Fruit fly (Drosophila melanogaster) whole organism, prepupa: ENCODE data around the gene sif.

Source experiments
- Blimp-1 ChIP-seq: fragments of 200-800 bp; sonication (Bioruptor generic); optimal IDR thresholded peaks from 3 replicates; lab custom pipeline; 2017; ENCODE audit warnings: missing biosample characterization, missing genetic modification characterization, mild to moderate bottlenecking, moderate library complexity, missing genetic modification reagents
- CG11902 ChIP-seq: fragments of 200-800 bp; sonication (Bioruptor generic); optimal IDR thresholded peaks from 3 replicates; lab custom pipeline; 2016; ENCODE audit warnings: missing biosample characterization, missing genetic modification characterization
- CG31627 ChIP-seq: fragments of 200-800 bp; sonication (Bioruptor generic); optimal IDR thresholded peaks from 3 replicates; lab custom pipeline; 2016; ENCODE audit warnings: missing biosample characterization, missing genetic modification characterization
- CG9139 ChIP-seq: fragments of 200-800 bp; sonication (Bioruptor generic); optimal IDR thresholded peaks from 3 replicates; lab custom pipeline; 2017; ENCODE audit warnings: missing biosample characterization, mild to moderate bottlenecking, missing genetic modification characterization
- Lpt ChIP-seq: fragments of 200-800 bp; sonication (Bioruptor generic); optimal IDR thresholded peaks from 3 replicates; lab custom pipeline; 2016; ENCODE audit warnings: missing biosample characterization, missing genetic modification characterization
- OdsH ChIP-seq: fragments of 200-800 bp; sonication (Bioruptor generic); optimal IDR thresholded peaks from 3 replicates; lab custom pipeline; 2016; ENCODE audit warnings: missing biosample characterization, missing genetic modification characterization
- Smox ChIP-seq: fragments of 200-800 bp; sonication (Bioruptor generic); optimal IDR thresholded peaks from 3 replicates; lab custom pipeline; 2016; ENCODE audit warnings: missing biosample characterization, missing genetic modification characterization
- dac ChIP-seq: fragments of 200-800 bp; sonication (Bioruptor generic); optimal IDR thresholded peaks from 2 replicates; lab custom pipeline; 2017; ENCODE audit warnings: missing biosample characterization, mild to moderate bottlenecking, missing genetic modification characterization

DNA sequence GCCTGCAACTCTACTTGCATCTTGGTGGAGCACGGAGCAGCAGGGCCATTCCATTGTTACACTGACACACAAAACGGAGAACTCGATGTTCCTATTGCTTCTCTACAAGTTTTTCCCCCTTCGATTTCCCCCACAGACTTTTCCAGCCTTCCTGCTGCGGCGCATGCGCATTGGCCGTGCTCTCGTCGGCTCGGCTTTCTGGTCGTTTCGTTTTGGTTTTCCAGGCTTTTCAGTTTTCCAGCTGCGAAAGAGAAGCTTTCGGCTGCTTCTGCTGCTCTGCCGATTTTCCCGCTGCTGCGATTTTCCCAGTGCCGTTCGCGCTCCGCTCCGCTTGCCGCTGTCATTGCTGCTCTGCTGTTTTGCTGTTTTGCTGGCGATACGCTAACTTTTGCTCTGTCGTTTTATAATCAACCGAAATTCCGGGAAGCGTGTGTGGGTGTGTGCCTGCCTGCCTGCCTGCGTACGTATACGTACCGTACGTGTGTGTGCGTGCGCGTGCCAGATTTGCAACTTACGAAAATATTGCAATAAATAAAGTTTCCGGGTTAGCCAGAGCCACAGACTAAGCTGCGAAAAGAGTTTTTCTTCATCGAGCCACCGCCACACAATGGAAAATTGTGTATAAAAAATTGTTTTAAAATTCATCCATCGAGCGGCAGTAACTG, 20.7 kb downstream of the sif start:
- no peak for TF ChIP-seq CG9139 (GFP tag; lab: Kevin White, UChicago)
- TF ChIP-seq Lpt, result no peak
- no peak for TF ChIP-seq CG31627 (GFP tag; lab: Kevin White, UChicago)
- no peak for TF ChIP-seq dac
- no peak for TF ChIP-seq Smox (GFP tag; lab: Kevin White, UChicago)
- no peak for TF ChIP-seq OdsH
- no peak for TF ChIP-seq Blimp-1 (GFP tag; lab: Kevin White, UChicago)
- no peak for TF ChIP-seq CG11902 (GFP tag; lab: Kevin White, UChicago)
